Worm (Caenorhabditis elegans) whole organism, L1 larva: ENCODE data around the gene T26H5.9.

Experiments
- C04F5.9 ChIP-seq: sonication (generic microtip); optimal IDR thresholded peaks from 2 replicates; lab custom pipeline; 2016; ENCODE audit warnings: missing genetic modification characterization, missing compliant biosample characterization
- C16A3.4 ChIP-seq: fragments of 150-350 bp; optimal IDR thresholded peaks from 2 replicates; lab custom pipeline; 2014; ENCODE audit warnings: missing biosample characterization, missing genetic modification characterization
- aly-2 ChIP-seq: fragments of 150-350 bp; optimal IDR thresholded peaks from 2 replicates; lab custom pipeline; 2014; ENCODE audit warnings: missing biosample characterization, missing genetic modification characterization
- ceh-90 ChIP-seq: sonication (generic microtip); optimal IDR thresholded peaks from 2 replicates; lab custom pipeline; 2016; ENCODE audit warnings: missing genetic modification characterization, missing compliant biosample characterization
- efl-1 ChIP-seq, 4 experiments: fragments of 150-350 bp; optimal IDR thresholded peaks in 3 of 4; peaks in 1 of 4; 1 replicate in 1 of 4; 2 replicates in 3 of 4; lab custom pipeline; 2014; ENCODE audit warnings: missing biosample characterization in 2 of 4, missing genetic modification characterization in 2 of 4, missing genetic modification reagents in 2 of 4
- hlh-4 ChIP-seq: sonication (generic microtip); optimal IDR thresholded peaks from 2 replicates; lab custom pipeline; 2016; ENCODE audit warnings: mild to moderate bottlenecking, missing genetic modification characterization, missing compliant biosample characterization
- irx-1 ChIP-seq: sonication (generic microtip); optimal IDR thresholded peaks from 2 replicates; lab custom pipeline; 2016; ENCODE audit warnings: missing genetic modification characterization, missing compliant biosample characterization
- lsy-2 ChIP-seq, 2 experiments: fragments of 150-350 bp; optimal IDR thresholded peaks; 2 replicates each; lab custom pipeline; 2014; ENCODE audit warnings: missing biosample characterization in 2 of 2, missing genetic modification characterization in 2 of 2
- mab-9 ChIP-seq: fragments of 200-800 bp; sonication (Bioruptor generic); IDR thresholded peaks from 2 replicates; pipeline ENCODE4 v1.3.6; 2022; ENCODE audit warnings: missing genetic modification reagents, missing genetic modification characterization, missing compliant biosample characterization
- mdl-1 ChIP-seq, 2 experiments: fragments of 150-350 bp; optimal IDR thresholded peaks; 2 replicates each; lab custom pipeline; 2014 to 2017; ENCODE audit warnings: missing biosample characterization in 2 of 2, missing genetic modification characterization in 2 of 2, inconsistent platforms in 1 of 2
- mef-2 ChIP-seq: fragments of 150-350 bp; optimal IDR thresholded peaks from 2 replicates; lab custom pipeline; 2014; ENCODE audit warnings: missing biosample characterization, missing genetic modification characterization
- nhr-20 ChIP-seq: sonication (generic microtip); optimal IDR thresholded peaks from 2 replicates; lab custom pipeline; 2016; ENCODE audit warnings: mild to moderate bottlenecking, missing genetic modification characterization, missing compliant biosample characterization
- nhr-77 ChIP-seq: fragments of 150-350 bp; optimal IDR thresholded peaks from 2 replicates; lab custom pipeline; 2014; ENCODE audit warnings: missing biosample characterization, missing genetic modification characterization
- sptf-1 ChIP-seq: fragments of 150-350 bp; optimal IDR thresholded peaks from 2 replicates; lab custom pipeline; 2014; ENCODE audit warnings: missing biosample characterization, missing genetic modification characterization

The T26H5.9 gene

ce11 chrV:15492518-15492917 lies 47.8 kb downstream of the T26H5.9 start, which contains the start of gene str-264:
Gene str-264 (minus strand): TSS chrV:15492618.
- no peak for TF ChIP-seq nhr-77 (tag; lab: Kevin White, UChicago)
- TF ChIP-seq irx-1 (tag; lab: Kevin White, UChicago): no peak
- TF ChIP-seq sptf-1: no peak
- no peak for TF ChIP-seq mab-9
- TF ChIP-seq C04F5.9: no peak

ce11 chrV:15493680-15494079 lies 49.0 kb downstream of the T26H5.9 start, which contains the start of gene srh-218:
Gene srh-218 (plus strand): TSS chrV:15493980.
- TF ChIP-seq mab-9 (no peak), nhr-20 (no peak), mef-2 (tag; lab: Kevin White, UChicago) (no peak), lsy-2 (tag; optimal IDR thresholded peaks at IDR 0.05; lab: Kevin White, UChicago) (no peak), C16A3.4 (tag; lab: Kevin White, UChicago) (no peak), hlh-4 (tag; lab: Kevin White, UChicago) (no peak), mdl-1 (tag; optimal IDR thresholded peaks at IDR 0.05; lab: Kevin White, UChicago) (no peak), ceh-90 (tag; lab: Kevin White, UChicago) (no peak), efl-1 (optimal IDR thresholded peaks at IDR 0.05; lab: Kevin White, UChicago) (no peak), efl-1 (GFP tag; optimal IDR thresholded peaks at IDR 0.05 in 1 of 2; lab: Kevin White, UChicago) (no peak), aly-2 (no peak)
